Worm (Caenorhabditis elegans) whole organism, L2 larva: ENCODE results near the gene W02F12.8.

Experiments used
- C34F6.9 ChIP-seq: fragments of 150-350 bp; optimal IDR thresholded peaks from 2 replicates; lab custom pipeline; 2014; ENCODE audit warnings: missing biosample characterization, missing genetic modification characterization
- F13H6.1 ChIP-seq: sonication (generic microtip); optimal IDR thresholded peaks from 2 replicates; lab custom pipeline; 2016; ENCODE audit warnings: missing genetic modification characterization, missing compliant biosample characterization
- Y55F3AM.14 ChIP-seq: fragments of 200-800 bp; sonication (Bioruptor generic); optimal IDR thresholded peaks from 2 replicates; lab custom pipeline; 2018; ENCODE audit warnings: mild to moderate bottlenecking, missing genetic modification characterization, missing compliant biosample characterization
- ZK546.5 ChIP-seq: sonication (generic microtip); optimal IDR thresholded peaks from 2 replicates; lab custom pipeline; 2017; ENCODE audit warnings: missing biosample characterization, missing genetic modification characterization
- alr-1 ChIP-seq: fragments of 150-350 bp; optimal IDR thresholded peaks from 2 replicates; lab custom pipeline; 2014; ENCODE audit warnings: missing biosample characterization, missing genetic modification characterization
- aly-2 ChIP-seq: fragments of 150-350 bp; optimal IDR thresholded peaks from 2 replicates; lab custom pipeline; 2014; ENCODE audit warnings: missing biosample characterization, missing genetic modification characterization
- ama-1 ChIP-seq: fragments of 150-350 bp; optimal IDR thresholded peaks from 2 replicates; lab custom pipeline; 2018; ENCODE audit warnings: inconsistent platforms
- ceh-82 ChIP-seq: fragments of 150-350 bp; optimal IDR thresholded peaks from 2 replicates; lab custom pipeline; 2014; ENCODE audit warnings: missing biosample characterization, missing genetic modification characterization
- crh-2 ChIP-seq: sonication (generic microtip); optimal IDR thresholded peaks from 2 replicates; lab custom pipeline; 2017; ENCODE audit warnings: missing biosample characterization, missing genetic modification characterization
- dmd-4 ChIP-seq: sonication (generic microtip); optimal IDR thresholded peaks from 2 replicates; lab custom pipeline; 2017; ENCODE audit warnings: missing biosample characterization, missing genetic modification characterization
- egl-27 ChIP-seq: sonication (generic microtip); optimal IDR thresholded peaks from 3 replicates; lab custom pipeline; 2017; ENCODE audit warnings: missing biosample characterization, missing genetic modification reagents, missing genetic modification characterization
- elt-1 ChIP-seq: fragments of 150-350 bp; optimal IDR thresholded peaks from 2 replicates; lab custom pipeline; 2014; ENCODE audit warnings: missing biosample characterization, missing genetic modification characterization
- elt-3 ChIP-seq: sonication (generic microtip); optimal IDR thresholded peaks from 2 replicates; lab custom pipeline; 2017; ENCODE audit warnings: missing biosample characterization, missing genetic modification characterization
- fos-1 ChIP-seq: fragments of 150-350 bp; optimal IDR thresholded peaks from 2 replicates; lab custom pipeline; 2014; ENCODE audit warnings: missing biosample characterization, missing genetic modification characterization
- gmeb-1 ChIP-seq: fragments of 150-350 bp; optimal IDR thresholded peaks from 2 replicates; lab custom pipeline; 2014; ENCODE audit warnings: missing biosample characterization, missing genetic modification characterization
- lin-11 ChIP-seq: fragments of 150-350 bp; sonication (generic microtip); optimal IDR thresholded peaks from 2 replicates; lab custom pipeline; 2014; ENCODE audit warnings: missing biosample characterization, missing genetic modification characterization, inconsistent platforms, mixed read lengths
- lin-13 ChIP-seq: fragments of 150-350 bp; optimal IDR thresholded peaks from 2 replicates; lab custom pipeline; 2014; ENCODE audit warnings: missing biosample characterization, missing genetic modification reagents, missing genetic modification characterization
- lsy-2 ChIP-seq, 2 experiments: fragments of 150-350 bp in 1 of 2; sonication (generic microtip) in 1 of 2; optimal IDR thresholded peaks; 2 replicates each; lab custom pipeline; 2014 to 2017; ENCODE audit warnings: missing biosample characterization in 2 of 2, missing genetic modification characterization in 2 of 2
- mab-5 ChIP-seq: fragments of 150-350 bp; optimal IDR thresholded peaks from 2 replicates; lab custom pipeline; 2014; ENCODE audit warnings: missing biosample characterization, missing genetic modification characterization
- mdl-1 ChIP-seq, 2 experiments: fragments of 150-350 bp in 1 of 2; sonication (generic microtip) in 1 of 2; optimal IDR thresholded peaks; 2 replicates each; lab custom pipeline; 2017; ENCODE audit warnings: missing biosample characterization in 2 of 2, missing genetic modification characterization in 2 of 2
- nhr-129 ChIP-seq: fragments of 150-350 bp; optimal IDR thresholded peaks from 2 replicates; lab custom pipeline; 2014; ENCODE audit warnings: missing biosample characterization, missing genetic modification characterization
- nhr-21 ChIP-seq: fragments of 150-350 bp; optimal IDR thresholded peaks from 2 replicates; lab custom pipeline; 2014; ENCODE audit warnings: missing biosample characterization, missing genetic modification characterization
- nhr-237 ChIP-seq: fragments of 150-350 bp; optimal IDR thresholded peaks from 2 replicates; lab custom pipeline; 2014; ENCODE audit warnings: missing biosample characterization, missing genetic modification characterization
- nhr-25 ChIP-seq: fragments of 150-350 bp; sonication (generic microtip); optimal IDR thresholded peaks from 3 replicates; lab custom pipeline; 2014; ENCODE audit warnings: missing biosample characterization, missing genetic modification characterization
- nhr-6 ChIP-seq: fragments of 150-350 bp; optimal IDR thresholded peaks from 2 replicates; lab custom pipeline; 2014; ENCODE audit warnings: missing biosample characterization, missing genetic modification characterization
- nhr-77 ChIP-seq: fragments of 150-350 bp; optimal IDR thresholded peaks from 2 replicates; lab custom pipeline; 2014; ENCODE audit warnings: missing biosample characterization, missing genetic modification characterization
- peb-1 ChIP-seq: fragments of 150-350 bp; optimal IDR thresholded peaks from 2 replicates; lab custom pipeline; 2014; ENCODE audit warnings: missing biosample characterization, missing genetic modification characterization
- sma-3 ChIP-seq: sonication (generic microtip); optimal IDR thresholded peaks from 2 replicates; lab custom pipeline; 2016; ENCODE audit warnings: missing genetic modification reagents, missing genetic modification characterization, missing compliant biosample characterization
- sma-9 ChIP-seq, 2 experiments: fragments of 150-350 bp in 1 of 2; sonication (generic microtip) in 1 of 2; optimal IDR thresholded peaks; 2 replicates each; lab custom pipeline; 2014 to 2016; ENCODE audit warnings: missing genetic modification characterization in 2 of 2, mild to moderate bottlenecking in 1 of 2, missing biosample characterization in 1 of 2, missing compliant biosample characterization in 1 of 2, missing genetic modification reagents in 1 of 2, moderate library complexity in 1 of 2
- snpc-4 ChIP-seq: fragments of 150-350 bp; optimal IDR thresholded peaks from 2 replicates; lab custom pipeline; 2014; ENCODE audit warnings: missing biosample characterization, missing genetic modification characterization
- unc-55 ChIP-seq: fragments of 150-350 bp; sonication (generic microtip); optimal IDR thresholded peaks from 3 replicates; lab custom pipeline; 2014; ENCODE audit warnings: missing biosample characterization, missing genetic modification reagents, missing genetic modification characterization
- unc-62 ChIP-seq: fragments of 150-350 bp; optimal IDR thresholded peaks from 2 replicates; lab custom pipeline; 2014; ENCODE audit warnings: missing biosample characterization, missing genetic modification reagents, missing genetic modification characterization
- zag-1 ChIP-seq: fragments of 150-350 bp; optimal IDR thresholded peaks from 2 replicates; lab custom pipeline; 2014; ENCODE audit warnings: missing biosample characterization, missing genetic modification characterization
- ztf-1 ChIP-seq: fragments of 200-800 bp; sonication (Bioruptor generic); conservative IDR thresholded peaks from 2 replicates; pipeline ENCODE4 v1.3.6; 2022; ENCODE audit warnings: missing genetic modification characterization, missing compliant biosample characterization

The W02F12.8 gene

DNA sequence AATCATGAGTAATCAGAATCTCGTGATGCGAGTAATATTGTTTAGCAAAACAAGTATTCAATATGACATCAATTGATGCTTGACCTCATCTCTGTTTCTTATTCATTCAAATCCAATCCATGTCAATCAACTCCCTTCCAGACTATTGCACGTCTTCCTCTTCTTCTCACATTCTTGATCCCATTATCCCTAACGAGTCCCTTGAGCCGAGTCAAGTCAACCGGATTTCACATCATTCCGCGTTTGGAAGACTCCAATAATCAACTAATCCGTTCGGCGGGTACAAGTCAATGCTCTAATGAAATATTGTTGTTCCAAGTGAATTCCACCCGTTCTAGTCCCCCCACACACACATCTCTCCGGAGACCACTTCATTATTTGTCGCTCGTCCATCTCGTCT is 31.7 kb upstream of the W02F12.8 start:
- peak; percentile 11 for TF ChIP-seq mab-5
- TF ChIP-seq ceh-82 (tag; lab: Kevin White, UChicago): no peak
- peak; percentile 1 for TF ChIP-seq sma-9 (GFP tag; optimal IDR thresholded peaks at IDR 0.05; lab: Kevin White, UChicago)
- no peak for TF ChIP-seq sma-9 (tag; optimal IDR thresholded peaks at IDR 0.05; lab: Kevin White, UChicago)
- TF ChIP-seq, all 48 proteins: peak for 2

DNA sequence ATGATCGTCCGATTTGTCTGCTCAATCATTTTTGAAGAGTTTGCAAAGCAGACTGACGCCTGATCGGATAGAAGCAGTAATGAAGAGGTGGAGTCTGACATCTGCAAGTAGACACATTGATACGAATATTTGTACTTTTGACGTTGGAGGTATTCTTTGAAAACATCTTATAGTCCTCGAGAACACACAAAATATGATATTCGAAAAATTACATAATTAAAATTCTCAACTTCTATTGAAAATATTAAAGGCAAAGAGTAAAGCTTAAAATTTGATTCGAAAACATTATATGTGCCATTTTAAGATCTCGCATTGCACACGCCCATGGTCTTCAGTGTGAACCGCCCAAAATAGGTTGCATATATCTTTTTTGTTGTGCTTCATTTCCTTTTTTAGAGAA is 27.8 kb upstream of the W02F12.8 start, which contains the start of gene ZC487.2:
ZC487.2 (minus strand) TSS at position 101 of the 400 bp plus-strand sequence.
- no peak for TF ChIP-seq lsy-2 (tag; optimal IDR thresholded peaks at IDR 0.05; lab: Kevin White, UChicago)

DNA sequence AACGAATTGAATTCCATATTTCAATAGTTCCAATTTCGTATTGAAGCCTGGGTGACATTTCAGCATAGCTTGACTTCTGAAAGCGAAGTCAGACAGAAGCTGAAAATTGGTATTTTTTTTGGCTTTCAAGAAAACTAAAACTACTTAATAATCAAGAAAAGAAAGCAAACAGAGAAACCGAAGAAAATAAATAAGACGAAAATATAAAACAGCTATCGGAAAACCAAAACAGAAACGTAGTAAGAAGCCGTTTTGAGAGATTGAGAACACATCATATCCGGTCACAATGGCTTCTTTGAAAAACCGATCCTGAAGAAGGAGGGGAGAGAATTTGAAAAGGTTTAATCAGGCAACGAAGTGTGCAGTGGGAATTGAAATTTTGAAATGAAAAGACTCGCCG is 23.7 kb upstream of the W02F12.8 start, which contains the start of gene srg-30:
srg-30 (minus strand) TSS at position 101 of the 400 bp plus-strand sequence.
- TF ChIP-seq F13H6.1 (tag; lab: Kevin White, UChicago): no peak
- TF ChIP-seq lin-11 (tag; lab: Kevin White, UChicago): no peak
- TF ChIP-seq sma-9 (GFP tag; optimal IDR thresholded peaks at IDR 0.05; lab: Kevin White, UChicago): no peak
- no peak for TF ChIP-seq sma-9 (tag; optimal IDR thresholded peaks at IDR 0.05; lab: Kevin White, UChicago)
- TF ChIP-seq fos-1 (tag; lab: Kevin White, UChicago): no peak
- no peak for TF ChIP-seq nhr-25 (tag; lab: Kevin White, UChicago)
- no peak for TF ChIP-seq Y55F3AM.14
- TF ChIP-seq crh-2: no peak
- TF ChIP-seq nhr-129: no peak
- TF ChIP-seq ZK546.5 (tag; lab: Kevin White, UChicago): no peak
- TF ChIP-seq aly-2 (tag; lab: Kevin White, UChicago): no peak
- TF ChIP-seq dmd-4 (tag; lab: Kevin White, UChicago): no peak
- TF ChIP-seq alr-1 (tag; lab: Kevin White, UChicago): no peak

DNA sequence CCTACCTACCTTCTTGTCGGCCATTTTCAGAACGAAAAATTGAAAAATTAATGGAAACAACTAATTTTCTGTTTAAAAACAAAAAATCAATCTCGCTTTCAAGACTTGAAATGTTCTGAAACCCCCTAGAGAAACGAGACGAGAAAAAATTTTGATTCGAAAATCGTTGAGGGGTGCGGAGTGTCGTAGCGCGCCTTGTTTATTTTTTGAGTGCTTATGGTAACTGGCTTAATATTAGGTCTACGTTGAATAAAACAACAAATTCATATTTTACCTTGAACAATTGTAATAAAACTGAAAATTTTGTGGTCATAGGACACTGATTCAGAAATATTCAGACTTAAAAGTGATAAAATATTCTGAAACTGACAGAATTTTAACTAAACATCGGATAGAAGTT is 15.9 kb upstream of the W02F12.8 start, which contains the start of gene sna-1:
sna-1 (minus strand) TSS at position 218 of the 400 bp plus-strand sequence.
- TF ChIP-seq ama-1 (lab: Kevin White, UChicago) (peak; percentile 36), unc-55 (peak; percentile 28), unc-62 (GFP tag; lab: Kevin White, UChicago) (no peak), egl-27 (tag; lab: Kevin White, UChicago) (no peak)

DNA sequence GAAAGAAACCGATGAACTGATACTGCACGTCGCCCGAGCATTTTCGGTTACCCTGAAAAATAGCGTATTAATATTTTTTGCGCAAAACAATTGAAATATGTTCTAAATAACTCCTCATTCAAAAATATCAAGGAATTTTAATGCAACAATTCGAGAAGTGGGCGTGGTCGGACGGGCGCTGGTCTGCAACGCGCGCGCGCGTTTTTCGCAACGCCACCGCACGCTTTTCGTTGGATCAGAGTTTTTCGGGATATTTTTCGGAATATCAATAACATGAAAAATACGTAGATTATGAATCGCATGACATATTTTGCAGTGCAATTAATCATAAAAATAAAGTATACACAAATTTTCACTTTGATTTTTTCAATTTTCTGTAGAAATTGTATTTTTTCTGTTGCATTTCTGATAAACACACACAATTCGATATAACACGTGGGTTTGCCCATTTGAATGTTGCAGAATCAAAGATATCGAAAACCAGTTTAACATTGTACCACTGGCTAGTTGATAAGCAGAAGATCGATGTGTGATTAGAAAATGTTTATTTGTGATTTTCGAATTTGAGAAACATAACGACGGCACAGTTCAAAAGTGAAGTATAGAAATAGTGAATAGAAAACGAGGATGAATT is 14.6 kb upstream of the W02F12.8 start, which contains the start of gene dlst-1:
dlst-1 (minus strand) TSS at position 52 of the 634 bp plus-strand sequence.
- no peak for TF ChIP-seq elt-3 (tag; lab: Kevin White, UChicago)
- no peak for TF ChIP-seq snpc-4
- no peak for TF ChIP-seq elt-1 (tag; lab: Kevin White, UChicago)
- TF ChIP-seq nhr-25 (tag; lab: Kevin White, UChicago): peak; percentile 45
- no peak for TF ChIP-seq ceh-82 (tag; lab: Kevin White, UChicago)
- TF ChIP-seq crh-2: no peak
- peak; percentile 40 for TF ChIP-seq F13H6.1 (tag; lab: Kevin White, UChicago)
- TF ChIP-seq mdl-1 (tag; optimal IDR thresholded peaks at IDR 0.05; lab: Kevin White, UChicago): no peak
- TF ChIP-seq lin-13 (GFP tag; lab: Kevin White, UChicago): no peak
- no peak for TF ChIP-seq mab-5
- peak; percentile 66 for TF ChIP-seq sma-3 (GFP tag; lab: Kevin White, UChicago)
- no peak for TF ChIP-seq nhr-77 (tag; lab: Kevin White, UChicago)
- peak; percentile 47 for TF ChIP-seq nhr-129
- peak; percentile 8 for TF ChIP-seq nhr-21
- TF ChIP-seq ztf-1 (GFP tag; lab: Robert Waterston, UW): no peak
- peak; percentile 29 for TF ChIP-seq C34F6.9 (tag; lab: Kevin White, UChicago)
- no peak for TF ChIP-seq sma-9 (GFP tag; optimal IDR thresholded peaks at IDR 0.05; lab: Kevin White, UChicago)
- no peak for TF ChIP-seq sma-9 (tag; optimal IDR thresholded peaks at IDR 0.05; lab: Kevin White, UChicago)
- no peak for TF ChIP-seq nhr-237
- peak; percentile 43 for TF ChIP-seq gmeb-1 (tag; lab: Kevin White, UChicago)
- no peak for TF ChIP-seq fos-1 (tag; lab: Kevin White, UChicago)
- no peak for TF ChIP-seq peb-1 (tag; lab: Kevin White, UChicago)
- no peak for TF ChIP-seq zag-1 (tag; lab: Kevin White, UChicago)
- TF ChIP-seq ama-1 (lab: Kevin White, UChicago): no peak
- no peak for TF ChIP-seq nhr-6 (tag; lab: Kevin White, UChicago)
- no peak for TF ChIP-seq aly-2 (tag; lab: Kevin White, UChicago)
- TF ChIP-seq lin-11 (tag; lab: Kevin White, UChicago): peak; percentile 25
- TF ChIP-seq lsy-2 (tag; optimal IDR thresholded peaks at IDR 0.05; lab: Kevin White, UChicago): peak; percentile 21 to 45
